Fruit fly (Drosophila melanogaster): ENCODE measurements around the gene CG42717.

CG42717 gene

DNA sequence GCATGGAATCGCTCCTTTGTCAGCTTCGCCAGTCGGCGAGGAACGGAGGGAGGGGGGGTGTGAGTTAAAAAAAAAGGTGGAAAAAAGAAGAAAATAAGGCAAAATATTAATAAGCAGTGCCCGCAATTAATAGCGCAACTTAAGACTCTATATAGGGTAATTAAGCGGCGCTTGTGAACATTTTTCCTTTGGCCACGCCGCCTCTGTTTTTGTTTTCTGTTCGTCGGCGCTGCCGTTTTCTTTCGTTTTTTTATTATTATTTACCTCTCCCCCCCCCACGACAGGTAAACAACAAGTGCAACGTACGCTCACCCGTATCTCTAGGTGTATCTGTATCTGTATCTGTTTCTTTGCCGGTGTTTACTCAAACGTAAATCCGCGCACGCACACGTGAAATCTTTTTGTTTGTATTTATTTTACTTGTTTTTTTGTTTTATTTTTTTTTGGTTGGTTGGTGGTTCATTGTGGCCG, 5.8 kb downstream of the CG42717 start (continued):
- peak; percentile 42; the same call in 2 of the 3 replicates for TF ChIP-seq row (GFP tag; IDR thresholded peaks at IDR 0.05)
- TF ChIP-seq CG2678 (tag; optimal IDR thresholded peaks at IDR 0.05): peak; percentile 53
- TF ChIP-seq CG7786 (GFP tag; optimal IDR thresholded peaks at IDR 0.05): no peak
- peak; percentile 33 for TF ChIP-seq CG1233 (GFP tag; optimal IDR thresholded peaks at IDR 0.05)
- peak; percentile 0 for TF ChIP-seq CG12236 (GFP tag; optimal IDR thresholded peaks at IDR 0.05)
- no peak for TF ChIP-seq Hr3 (GFP tag; optimal IDR thresholded peaks at IDR 0.05)
- no peak for TF ChIP-seq tap (tag; optimal IDR thresholded peaks at IDR 0.05)
- no peak for TF ChIP-seq CG15073 (GFP tag; optimal IDR thresholded peaks at IDR 0.05)
- TF ChIP-seq onecut (GFP tag; IDR thresholded peaks at IDR 0.05): peak; percentile 77
- 0 out of 3 replicates have a peak, but pooled peaks have one; percentile 19 for TF ChIP-seq CG2889 (GFP tag; IDR thresholded peaks at IDR 0.05)
- TF ChIP-seq CG2712 (tag; optimal IDR thresholded peaks at IDR 0.05): peak; percentile 15
- TF ChIP-seq CG33557 (GFP tag; optimal IDR thresholded peaks at IDR 0.05): peak; percentile 53
- TF ChIP-seq Mes4 (GFP tag; optimal IDR thresholded peaks at IDR 0.05): no peak
- no peak for TF ChIP-seq gsb-n (tag; optimal IDR thresholded peaks at IDR 0.05)
- TF ChIP-seq CG13287 (GFP tag; IDR thresholded peaks at IDR 0.05; ENCODE audit: partially characterized antibody): no peak; the same call in 1 of the 2 replicates
- no peak for TF ChIP-seq Hsf (GFP tag; optimal IDR thresholded peaks at IDR 0.05)
- peak; percentile 53 for TF ChIP-seq Blimp-1 (GFP tag; optimal IDR thresholded peaks at IDR 0.05)
- TF ChIP-seq CG11560 (tag; IDR thresholded peaks at IDR 0.05): no peak
- TF ChIP-seq CG15696 (tag; optimal IDR thresholded peaks at IDR 0.05): peak; percentile 74
- peak; percentile 25 for TF ChIP-seq CG12659 (GFP tag; optimal IDR thresholded peaks at IDR 0.05)
- TF ChIP-seq pb (GFP tag; optimal IDR thresholded peaks at IDR 0.05): no peak
- peak; percentile 32 for TF ChIP-seq twi (tag; optimal IDR thresholded peaks at IDR 0.05)
- TF ChIP-seq sim (GFP tag; IDR thresholded peaks at IDR 0.05): 0 out of 2 replicates have a peak, but pooled peaks have one; percentile 23
- peak; percentile 50 for TF ChIP-seq CG15514 (GFP tag; optimal IDR thresholded peaks at IDR 0.05)
- TF ChIP-seq CG17802 (tag; optimal IDR thresholded peaks at IDR 0.05): no peak
- no peak for TF ChIP-seq dan (GFP tag; IDR thresholded peaks at IDR 0.05)
- no peak for TF ChIP-seq eyg (GFP tag; optimal IDR thresholded peaks at IDR 0.05)
- TF ChIP-seq fd102C (GFP tag; optimal IDR thresholded peaks at IDR 0.05): peak; percentile 59
- TF ChIP-seq Rx (GFP tag; IDR thresholded peaks at IDR 0.05): no peak
- peak; percentile 63 for TF ChIP-seq Xrp1 (GFP tag; IDR thresholded peaks at IDR 0.05)
- TF ChIP-seq ac (GFP tag; optimal IDR thresholded peaks at IDR 0.05): peak; percentile 74
- TF ChIP-seq Bteb2 (GFP tag; optimal IDR thresholded peaks at IDR 0.05): peak; percentile 3
- peak; percentile 47; the same call in 1 of the 2 replicates for TF ChIP-seq sens-2 (GFP tag; IDR thresholded peaks at IDR 0.05)
- no peak; the same call in 1 of the 2 replicates for TF ChIP-seq CG6272 (GFP tag; IDR thresholded peaks at IDR 0.05)
- TF ChIP-seq sisA (GFP tag; IDR thresholded peaks at IDR 0.05): 0 out of 2 replicates have a peak, but pooled peaks have one; percentile 17
- no peak for TF ChIP-seq CG5953 (GFP tag; IDR thresholded peaks at IDR 0.05)
- TF ChIP-seq Awh (GFP tag; IDR thresholded peaks at IDR 0.05): no peak
- TF ChIP-seq TFAM (GFP tag; optimal IDR thresholded peaks at IDR 0.05): no peak
- peak; percentile 20 for TF ChIP-seq Myb (GFP tag; optimal IDR thresholded peaks at IDR 0.05)
- TF ChIP-seq CG3281 (GFP tag; optimal IDR thresholded peaks at IDR 0.05): peak; percentile 13
- TF ChIP-seq sima (GFP tag; optimal IDR thresholded peaks at IDR 0.05): no peak
- peak; percentile 64 for TF ChIP-seq Camta (GFP tag; optimal IDR thresholded peaks at IDR 0.05)
- no peak for TF ChIP-seq zf30C (GFP tag; optimal IDR thresholded peaks at IDR 0.05)
- no peak for TF ChIP-seq Tbp (GFP tag; optimal IDR thresholded peaks at IDR 0.05)
- no peak for TF ChIP-seq ssp (GFP tag; IDR thresholded peaks at IDR 0.05)
- TF ChIP-seq CG5245 (GFP tag; optimal IDR thresholded peaks at IDR 0.05): no peak
- peak; percentile 71 for TF ChIP-seq MTF-1 (GFP tag; optimal IDR thresholded peaks at IDR 0.05; ENCODE audit: borderline replicate concordance)
- TF ChIP-seq Hmr (GFP tag; optimal IDR thresholded peaks at IDR 0.05): peak; percentile 56
- TF ChIP-seq Dfd (GFP tag; optimal IDR thresholded peaks at IDR 0.05): no peak
- TF ChIP-seq CG7271 (tag; optimal IDR thresholded peaks at IDR 0.05): peak; percentile 17
- no peak for TF ChIP-seq CG34422 (GFP tag; IDR thresholded peaks at IDR 0.05)

All from whole organism, embryonic.